Fruit fly (Drosophila melanogaster): ENCODE measurements around the gene CG7692.

CG7692 gene

dm6 chr3L:17351522-17351921 lies at the start of gene CG7692:
CG7692 (plus strand) TSS chr3L:17351822.
- no peak for TF ChIP-seq psq (optimal IDR thresholded peaks at IDR 0.05)

- TF ChIP-seq psq (optimal IDR thresholded peaks at IDR 0.05) = no peak
- TF ChIP-seq h (optimal IDR thresholded peaks at IDR 0.05) = no peak
- no peak for TF ChIP-seq Myc (optimal IDR thresholded peaks at IDR 0.05)
These were observed 41.1 kb upstream of the CG7692 start for dm6 chr3L:17310509-17310908.

- no peak for TF ChIP-seq insv (optimal IDR thresholded peaks at IDR 0.05)
- no peak for TF ChIP-seq Myc (optimal IDR thresholded peaks at IDR 0.05)
- no peak for TF ChIP-seq psq (optimal IDR thresholded peaks at IDR 0.05)
- TF ChIP-seq ttk (optimal IDR thresholded peaks at IDR 0.05) = no peak
- no peak for TF ChIP-seq h (optimal IDR thresholded peaks at IDR 0.05)
- no peak for TF ChIP-seq Sin3A (optimal IDR thresholded peaks at IDR 0.05)
These were observed 35.4 kb upstream of the CG7692 start for dm6 chr3L:17316220-17316619.

- TF ChIP-seq h (optimal IDR thresholded peaks at IDR 0.05) (no peak), Sin3A (optimal IDR thresholded peaks at IDR 0.05) (no peak), psq (optimal IDR thresholded peaks at IDR 0.05) (no peak), Myc (optimal IDR thresholded peaks at IDR 0.05) (no peak), ttk (optimal IDR thresholded peaks at IDR 0.05) (no peak), insv (optimal IDR thresholded peaks at IDR 0.05) (no peak)
These were observed 30.9 kb upstream of the CG7692 start, which contains the start of gene ND-24L for dm6 chr3L:17320711-17321110. ND-24L (minus strand) TSS chr3L:17320811.

- TF ChIP-seq psq (optimal IDR thresholded peaks at IDR 0.05) (no peak), Myc (optimal IDR thresholded peaks at IDR 0.05) (no peak), ttk (optimal IDR thresholded peaks at IDR 0.05) (no peak), h (optimal IDR thresholded peaks at IDR 0.05) (no peak), insv (optimal IDR thresholded peaks at IDR 0.05) (no peak), Sin3A (optimal IDR thresholded peaks at IDR 0.05) (no peak)
These were observed 29.1 kb upstream of the CG7692 start, which contains the start of gene CG13724 for dm6 chr3L:17322541-17322940. CG13724 (plus strand) TSS chr3L:17322841.

- TF ChIP-seq Sin3A (optimal IDR thresholded peaks at IDR 0.05) = no peak
- no peak for TF ChIP-seq ttk (optimal IDR thresholded peaks at IDR 0.05)
- TF ChIP-seq Myc (optimal IDR thresholded peaks at IDR 0.05) = no peak
- no peak for TF ChIP-seq h (optimal IDR thresholded peaks at IDR 0.05)
- no peak for TF ChIP-seq insv (optimal IDR thresholded peaks at IDR 0.05)
- no peak for TF ChIP-seq psq (optimal IDR thresholded peaks at IDR 0.05)
These were observed 26.2 kb upstream of the CG7692 start, which contains the start of gene CG13725 for dm6 chr3L:17325418-17325817. CG13725 (minus strand) TSS chr3L:17325518.

- no peak for TF ChIP-seq ttk (optimal IDR thresholded peaks at IDR 0.05)
- TF ChIP-seq Myc (optimal IDR thresholded peaks at IDR 0.05) = no peak
- no peak for TF ChIP-seq insv (optimal IDR thresholded peaks at IDR 0.05)
These were observed 22.6 kb upstream of the CG7692 start, which contains the start of gene Or74a for dm6 chr3L:17329069-17329468. Or74a (minus strand) TSS chr3L:17329169.

dm6 chr3L:17339122-17339521 lies 12.5 kb upstream of the CG7692 start, which contains the start of gene CG6479:
CG6479 (minus strand) TSS chr3L:17339262.
- TF ChIP-seq Sin3A (optimal IDR thresholded peaks at IDR 0.05) (no peak), h (optimal IDR thresholded peaks at IDR 0.05) (no peak), ttk (optimal IDR thresholded peaks at IDR 0.05) (no peak), psq (optimal IDR thresholded peaks at IDR 0.05) (no peak), Myc (optimal IDR thresholded peaks at IDR 0.05) (no peak), insv (optimal IDR thresholded peaks at IDR 0.05) (no peak)

- TF ChIP-seq h (optimal IDR thresholded peaks at IDR 0.05) (no peak), Sin3A (optimal IDR thresholded peaks at IDR 0.05) (no peak), psq (optimal IDR thresholded peaks at IDR 0.05) (no peak), ttk (optimal IDR thresholded peaks at IDR 0.05) (no peak), insv (optimal IDR thresholded peaks at IDR 0.05) (no peak)
These were observed 11.9 kb upstream of the CG7692 start for dm6 chr3L:17339756-17340155.

dm6 chr3L:17341216-17341615 lies 10.4 kb upstream of the CG7692 start, which contains the start of gene CG13727:
CG13727 (minus strand) TSS chr3L:17341316.
- TF ChIP-seq Myc (optimal IDR thresholded peaks at IDR 0.05) (no peak), insv (optimal IDR thresholded peaks at IDR 0.05) (no peak), psq (optimal IDR thresholded peaks at IDR 0.05) (no peak), Sin3A (optimal IDR thresholded peaks at IDR 0.05) (no peak), ttk (optimal IDR thresholded peaks at IDR 0.05) (no peak), h (optimal IDR thresholded peaks at IDR 0.05) (no peak)

dm6 chr3L:17344596-17344995 lies 7.0 kb upstream of the CG7692 start, which contains the start of gene brv2:
brv2 (minus strand) TSS chr3L:17344696.
- TF ChIP-seq Sin3A (optimal IDR thresholded peaks at IDR 0.05) = no peak
- no peak for TF ChIP-seq ttk (optimal IDR thresholded peaks at IDR 0.05)
- TF ChIP-seq Myc (optimal IDR thresholded peaks at IDR 0.05) = no peak
- TF ChIP-seq h (optimal IDR thresholded peaks at IDR 0.05) = no peak
- TF ChIP-seq psq (optimal IDR thresholded peaks at IDR 0.05) = no peak
- TF ChIP-seq insv (optimal IDR thresholded peaks at IDR 0.05) = no peak

dm6 chr3L:17346393-17346792 lies 5.2 kb upstream of the CG7692 start:
- TF ChIP-seq ttk (optimal IDR thresholded peaks at IDR 0.05) (no peak), h (optimal IDR thresholded peaks at IDR 0.05) (no peak), Sin3A (optimal IDR thresholded peaks at IDR 0.05) (no peak), insv (optimal IDR thresholded peaks at IDR 0.05) (no peak), psq (optimal IDR thresholded peaks at IDR 0.05) (no peak), Myc (optimal IDR thresholded peaks at IDR 0.05) (no peak)

- TF ChIP-seq psq (optimal IDR thresholded peaks at IDR 0.05) (no peak), h (optimal IDR thresholded peaks at IDR 0.05) (no peak), Sin3A (optimal IDR thresholded peaks at IDR 0.05) (no peak), ttk (optimal IDR thresholded peaks at IDR 0.05) (no peak), Myc (optimal IDR thresholded peaks at IDR 0.05) (no peak), insv (optimal IDR thresholded peaks at IDR 0.05) (no peak)
These were observed 2.0 kb upstream of the CG7692 start, which contains the start of gene Mip for dm6 chr3L:17349604-17350003. Mip (minus strand) TSS chr3L:17349666.

Data from Kc167 (cell line).